Worm (Caenorhabditis elegans): Measurements from ENCODE around the gene zfp-1.

- TF ChIP-seq pqm-1 (tag; optimal IDR thresholded peaks at IDR 0.05) (no peak), unc-30 (tag; optimal IDR thresholded peaks at IDR 0.05) (no peak), elt-3 (tag; optimal IDR thresholded peaks at IDR 0.05) (no peak), fos-1 (tag; optimal IDR thresholded peaks at IDR 0.05) (no peak)
These were observed 28.2 kb upstream of the zfp-1 start for ce11 chrIII:8763111-8763510.
